Fruit fly (Drosophila melanogaster) whole organism, embryonic: Measurements from ENCODE around the gene kkv.

ENCODE experiments used
- B-H2 ChIP-seq: fragments of 200-800 bp; sonication (Bioruptor generic); optimal IDR thresholded peaks from 2 replicates; lab custom pipeline; 2018; ENCODE audit warnings: missing biosample characterization, mild to moderate bottlenecking, missing genetic modification characterization
- Bgb ChIP-seq: fragments of 200-800 bp; sonication (Bioruptor generic); IDR thresholded peaks from 2 replicates; pipeline ENCODE4 v1.3.6; 2022; ENCODE audit warnings: missing biosample characterization, missing genetic modification characterization; ENCODE audit not compliant: partially characterized antibody
- CG10147 ChIP-seq: fragments of 200-800 bp; sonication (Bioruptor generic); optimal IDR thresholded peaks from 2 replicates; lab custom pipeline; 2019; ENCODE audit warnings: missing biosample characterization, mild to moderate bottlenecking, missing genetic modification characterization, moderate library complexity
- CG10654 ChIP-seq: fragments of 200-800 bp; sonication (Bioruptor generic); optimal IDR thresholded peaks from 2 replicates; lab custom pipeline; 2016; ENCODE audit warnings: missing biosample characterization, missing genetic modification characterization
- CG11504 ChIP-seq: fragments of 200-800 bp; sonication (Bioruptor generic); optimal IDR thresholded peaks from 3 replicates; lab custom pipeline; 2019; ENCODE audit warnings: missing biosample characterization, mild to moderate bottlenecking, missing genetic modification characterization, moderate library complexity
- CG13624 ChIP-seq: fragments of 200-800 bp; sonication (Bioruptor generic); optimal IDR thresholded peaks from 2 replicates; lab custom pipeline; 2016; ENCODE audit warnings: missing biosample characterization, missing genetic modification characterization
- CG15696 ChIP-seq: fragments of 200-800 bp; sonication (Bioruptor generic); optimal IDR thresholded peaks from 2 replicates; lab custom pipeline; 2019; ENCODE audit warnings: missing biosample characterization, mild to moderate bottlenecking, missing genetic modification characterization, moderate library complexity
- CG17359 ChIP-seq: fragments of 200-800 bp; sonication (Bioruptor generic); optimal IDR thresholded peaks from 3 replicates; lab custom pipeline; 2018; ENCODE audit warnings: missing biosample characterization, mild to moderate bottlenecking, missing genetic modification characterization, moderate library complexity
- CG17361 ChIP-seq: fragments of 200-800 bp; sonication (Bioruptor generic); IDR thresholded peaks from 3 replicates; pipeline ENCODE4 v1.3.6; 2022; ENCODE audit warnings: missing biosample characterization, missing genetic modification characterization
- CG18262 ChIP-seq: fragments of 200-800 bp; optimal IDR thresholded peaks from 3 replicates; lab custom pipeline; 2019; ENCODE audit warnings: missing biosample characterization, mild to moderate bottlenecking, missing genetic modification characterization, moderate library complexity
- CG18599 ChIP-seq: fragments of 200-800 bp; sonication (Bioruptor generic); optimal IDR thresholded peaks from 3 replicates; lab custom pipeline; 2017; ENCODE audit warnings: missing biosample characterization, missing genetic modification characterization, mild to moderate bottlenecking, moderate library complexity, missing genetic modification reagents
- CG32532 ChIP-seq: fragments of 200-800 bp; sonication (Bioruptor generic); IDR thresholded peaks from 2 replicates; pipeline ENCODE4 v1.3.6; 2022; ENCODE audit warnings: missing biosample characterization, missing genetic modification characterization
- CG4360 ChIP-seq: fragments of 200-800 bp; sonication (Bioruptor generic); IDR thresholded peaks from 2 replicates; pipeline ENCODE4 v1.3.6; 2022; ENCODE audit warnings: missing biosample characterization, missing genetic modification characterization
- CG5180 ChIP-seq: fragments of 200-800 bp; sonication (Bioruptor generic); optimal IDR thresholded peaks from 3 replicates; lab custom pipeline; 2017; ENCODE audit warnings: missing biosample characterization, missing genetic modification characterization, mild to moderate bottlenecking, moderate library complexity, missing genetic modification reagents
- CG8089 ChIP-seq: fragments of 200-800 bp; sonication (Bioruptor generic); optimal IDR thresholded peaks from 3 replicates; lab custom pipeline; 2016; ENCODE audit warnings: missing biosample characterization, missing genetic modification characterization
- CG8924 ChIP-seq: fragments of 200-800 bp; optimal IDR thresholded peaks from 3 replicates; lab custom pipeline; 2019; ENCODE audit warnings: missing biosample characterization, mild to moderate bottlenecking, missing genetic modification characterization, moderate library complexity
- CG9215 ChIP-seq: fragments of 200-800 bp; sonication (Bioruptor generic); IDR thresholded peaks from 2 replicates; pipeline ENCODE4 v1.3.6; 2022; ENCODE audit warnings: missing biosample characterization, missing genetic modification characterization
- CG9437 ChIP-seq: fragments of 200-800 bp; sonication (Bioruptor generic); optimal IDR thresholded peaks from 2 replicates; lab custom pipeline; 2018; ENCODE audit warnings: missing biosample characterization, mild to moderate bottlenecking, missing genetic modification characterization
- CG9727 ChIP-seq: fragments of 200-800 bp; sonication (Bioruptor generic); optimal IDR thresholded peaks from 3 replicates; lab custom pipeline; 2017; ENCODE audit warnings: missing biosample characterization, mild to moderate bottlenecking, missing genetic modification characterization
- Chrac-16 ChIP-seq: fragments of 200-800 bp; sonication (Bioruptor generic); optimal IDR thresholded peaks from 3 replicates; lab custom pipeline; 2016; ENCODE audit warnings: missing biosample characterization, missing genetic modification characterization
- Fer3 ChIP-seq: fragments of 200-800 bp; sonication (Bioruptor generic); optimal IDR thresholded peaks from 2 replicates; lab custom pipeline; 2018; ENCODE audit warnings: missing biosample characterization, mild to moderate bottlenecking, missing genetic modification characterization, moderate library complexity
- HLH3B ChIP-seq: fragments of 200-800 bp; sonication (Bioruptor generic); IDR thresholded peaks from 2 replicates; pipeline ENCODE4 v1.3.6; 2022; ENCODE audit warnings: missing biosample characterization, missing genetic modification characterization
- HLH54F ChIP-seq: fragments of 200-800 bp; sonication (Bioruptor generic); optimal IDR thresholded peaks from 3 replicates; lab custom pipeline; 2016; ENCODE audit warnings: missing biosample characterization, missing genetic modification characterization
- Hmr ChIP-seq: fragments of 200-800 bp; sonication (Bioruptor generic); optimal IDR thresholded peaks from 3 replicates; lab custom pipeline; 2017; ENCODE audit warnings: mild to moderate bottlenecking, missing biosample characterization, missing genetic modification reagents, missing genetic modification characterization
- Hmx ChIP-seq: fragments of 200-800 bp; sonication (Bioruptor generic); optimal IDR thresholded peaks from 2 replicates; lab custom pipeline; 2016; ENCODE audit warnings: missing biosample characterization, missing genetic modification characterization
- Hr3 ChIP-seq: fragments of 200-800 bp; sonication (Bioruptor generic); optimal IDR thresholded peaks from 3 replicates; lab custom pipeline; 2016; ENCODE audit warnings: missing biosample characterization, missing genetic modification characterization
- Hr51 ChIP-seq, 2 experiments: fragments of 200-800 bp; sonication (Bioruptor generic); optimal IDR thresholded peaks; 2 replicates in 1 of 2; 3 replicates in 1 of 2; lab custom pipeline; 2016 to 2018; ENCODE audit warnings: missing biosample characterization in 2 of 2, missing genetic modification characterization in 2 of 2, mild to moderate bottlenecking in 1 of 2, moderate library complexity in 1 of 2
- Hsf ChIP-seq: fragments of 200-800 bp; sonication (Bioruptor generic); optimal IDR thresholded peaks from 3 replicates; lab custom pipeline; 2016; ENCODE audit warnings: missing biosample characterization, missing genetic modification characterization
- Pdp1 ChIP-seq, 2 experiments: fragments of 200-800 bp; sonication (Bioruptor generic); optimal IDR thresholded peaks; 3 replicates each; lab custom pipeline; 2016; ENCODE audit warnings: missing biosample characterization in 2 of 2, missing genetic modification characterization in 2 of 2, mild to moderate bottlenecking in 1 of 2, moderate library complexity in 1 of 2
- Ptx1 ChIP-seq: fragments of 200-800 bp; sonication (Bioruptor generic); IDR thresholded peaks from 2 replicates; pipeline ENCODE4 v1.3.6; 2022; ENCODE audit warnings: missing biosample characterization, missing genetic modification characterization
- Sin3A ChIP-seq: fragments of >200 bp; optimal IDR thresholded peaks from 2 replicates; lab custom pipeline; 2018
- Sox102F ChIP-seq: fragments of 200-800 bp; sonication (Bioruptor generic); optimal IDR thresholded peaks from 2 replicates; lab custom pipeline; 2018; ENCODE audit warnings: missing biosample characterization, mild to moderate bottlenecking, missing genetic modification characterization, moderate library complexity
- caup ChIP-seq: fragments of 200-800 bp; sonication (Bioruptor generic); optimal IDR thresholded peaks from 3 replicates; lab custom pipeline; 2017; ENCODE audit warnings: missing biosample characterization, mild to moderate bottlenecking, missing genetic modification characterization, moderate library complexity; ENCODE audit not compliant: severe bottlenecking
- ci ChIP-seq: fragments of 200-800 bp; sonication (Bioruptor generic); IDR thresholded peaks from 3 replicates; pipeline ENCODE4 v1.3.6; 2022; ENCODE audit warnings: missing biosample characterization, missing genetic modification characterization
- croc ChIP-seq: fragments of 200-800 bp; sonication (Bioruptor generic); conservative IDR thresholded peaks from 3 replicates; pipeline ENCODE4 v1.3.6; 2022; ENCODE audit warnings: missing biosample characterization, missing genetic modification characterization
- dysf ChIP-seq: fragments of 200-800 bp; sonication (Bioruptor generic); IDR thresholded peaks from 3 replicates; pipeline ENCODE4 v1.3.6; 2022; ENCODE audit warnings: missing biosample characterization, missing genetic modification characterization
- ind ChIP-seq: fragments of 200-800 bp; sonication (Bioruptor generic); optimal IDR thresholded peaks from 3 replicates; lab custom pipeline; 2016; ENCODE audit warnings: missing biosample characterization, missing genetic modification characterization
- lilli ChIP-seq: fragments of 200-800 bp; sonication (Bioruptor generic); optimal IDR thresholded peaks from 3 replicates; lab custom pipeline; 2016; ENCODE audit warnings: missing biosample characterization, missing genetic modification characterization
- pros ChIP-seq: fragments of 200-800 bp; sonication (Bioruptor generic); optimal IDR thresholded peaks from 3 replicates; lab custom pipeline; 2019; ENCODE audit warnings: missing biosample characterization, mild to moderate bottlenecking, missing genetic modification characterization, moderate library complexity
- ranshi ChIP-seq: fragments of 200-800 bp; sonication (Bioruptor generic); IDR thresholded peaks from 2 replicates; pipeline ENCODE4 v1.3.6; 2022; ENCODE audit warnings: missing biosample characterization, missing genetic modification characterization
- salm ChIP-seq: fragments of 200-800 bp; sonication (Bioruptor generic); optimal IDR thresholded peaks from 2 replicates; lab custom pipeline; 2018; ENCODE audit warnings: missing biosample characterization, mild to moderate bottlenecking, missing genetic modification characterization
- sens ChIP-seq: fragments of 200-800 bp; sonication (Bioruptor generic); peaks from one replicate; lab custom pipeline; 2016; ENCODE audit warnings: missing biosample characterization, missing genetic modification characterization
- sisA ChIP-seq: fragments of 200-800 bp; sonication (Bioruptor generic); IDR thresholded peaks from 2 replicates; pipeline ENCODE4 v1.3.6; 2022; ENCODE audit warnings: missing biosample characterization, missing genetic modification characterization
- sob ChIP-seq: fragments of 200-800 bp; sonication (Bioruptor generic); IDR thresholded peaks from 2 replicates; pipeline ENCODE4 v1.3.6; 2022; ENCODE audit warnings: missing biosample characterization, missing genetic modification characterization
- tap ChIP-seq: fragments of 200-800 bp; optimal IDR thresholded peaks from 3 replicates; lab custom pipeline; 2019; ENCODE audit warnings: missing biosample characterization, mild to moderate bottlenecking, missing genetic modification characterization, moderate library complexity
- tgo ChIP-seq: fragments of 200-800 bp; sonication (Bioruptor generic); IDR thresholded peaks from 3 replicates; pipeline ENCODE4 v1.3.6; 2022; ENCODE audit warnings: missing biosample characterization, missing genetic modification characterization
- tio ChIP-seq: fragments of 200-800 bp; sonication (Bioruptor generic); optimal IDR thresholded peaks from 2 replicates; lab custom pipeline; 2017; ENCODE audit warnings: missing biosample characterization, missing genetic modification characterization, inconsistent platforms
- toy ChIP-seq: fragments of 200-800 bp; sonication (Bioruptor generic); IDR thresholded peaks from 2 replicates; pipeline ENCODE4 v1.3.6; 2022; ENCODE audit warnings: missing biosample characterization, missing genetic modification characterization
- tx ChIP-seq: fragments of 200-800 bp; sonication (Bioruptor generic); optimal IDR thresholded peaks from 2 replicates; lab custom pipeline; 2016; ENCODE audit warnings: missing biosample characterization, missing genetic modification characterization
- unc-4 ChIP-seq: fragments of 200-800 bp; sonication (Bioruptor generic); IDR thresholded peaks from 2 replicates; pipeline ENCODE4 v1.3.6; 2022; ENCODE audit warnings: missing biosample characterization, missing genetic modification characterization; ENCODE audit not compliant: partially characterized antibody
- zfh1 ChIP-seq: fragments of 200-800 bp; sonication (Bioruptor generic); IDR thresholded peaks from 3 replicates; pipeline ENCODE4 v1.3.6; 2022; ENCODE audit warnings: missing biosample characterization, missing genetic modification characterization

The kkv gene

dm6 chr3R:5412987-5413386 lies 20.3 kb upstream of the kkv start:
- TF ChIP-seq CG5180 (GFP tag; lab: Kevin White, UChicago) (peak; percentile 12), CG18599 (GFP tag; lab: Kevin White, UChicago) (peak; percentile 72), croc (GFP tag; lab: Robert Waterston, UW) (no peak), CG32532 (0 out of 2 replicates have a peak, but pooled peaks have one; percentile 24), pros (GFP tag; lab: Kevin White, UChicago) (no peak), CG10147 (peak; percentile 37), tgo (GFP tag; lab: Robert Waterston, UW) (peak; percentile 30; the same call in 1 of the 3 replicates), zfh1 (GFP tag; lab: Robert Waterston, UW) (no peak), caup (GFP tag; lab: Kevin White, UChicago) (peak; percentile 31), B-H2 (GFP tag; lab: Kevin White, UChicago) (no peak), Hmr (GFP tag; lab: Kevin White, UChicago) (peak; percentile 70), toy (GFP tag; lab: Robert Waterston, UW) (no peak), ci (GFP tag; lab: Robert Waterston, UW) (no peak), Chrac-16 (GFP tag; lab: Kevin White, UChicago) (peak; percentile 27), CG10654 (GFP tag; lab: Kevin White, UChicago) (peak; percentile 15), Ptx1 (no peak), CG18262 (tag; lab: Kevin White, UChicago) (no peak), salm (tag; lab: Kevin White, UChicago) (no peak), Sin3A (lab: Kevin White, UChicago) (no peak), CG15696 (tag; lab: Kevin White, UChicago) (peak; percentile 16), ind (peak; percentile 23), sens (GFP tag; lab: Kevin White, UChicago) (peak; percentile 87), lilli (GFP tag; lab: Kevin White, UChicago) (peak; percentile 23), CG4360 (GFP tag; lab: Robert Waterston, UW) (no peak), Hmx (GFP tag; lab: Kevin White, UChicago) (no peak), CG17359 (peak; percentile 42), Pdp1 (GFP tag; optimal IDR thresholded peaks at IDR 0.05; lab: Kevin White, UChicago) (no peak), CG9437 (peak; percentile 26), tio (peak; percentile 35), Hr51 (GFP tag; optimal IDR thresholded peaks at IDR 0.05; lab: Kevin White, UChicago) (peak in 1 of 2 experiments; percentile 71), tx (GFP tag; lab: Kevin White, UChicago) (no peak), tap (tag; lab: Kevin White, UChicago) (peak; percentile 19), CG9727 (GFP tag; lab: Kevin White, UChicago) (peak; percentile 74), Sox102F (peak; percentile 54), unc-4 (GFP tag; lab: Robert Waterston, UW) (no peak), sob (peak; percentile 24; the same call in 1 of the 2 replicates), CG13624 (GFP tag; lab: Kevin White, UChicago) (no peak), CG9215 (GFP tag; lab: Robert Waterston, UW) (no peak), Bgb (GFP tag; lab: Robert Waterston, UW) (no peak), CG17361 (peak; percentile 69; the same call in 1 of the 3 replicates), CG8089 (no peak), Hsf (peak; percentile 52), HLH3B (GFP tag; lab: Robert Waterston, UW) (peak; percentile 23; the same call in 1 of the 2 replicates), Hr3 (GFP tag; lab: Kevin White, UChicago) (peak; percentile 20), dysf (0 out of 3 replicates have a peak, but pooled peaks have one; percentile 27), Fer3 (peak; percentile 45), ranshi (GFP tag; lab: Robert Waterston, UW) (peak; percentile 10; the same call in 1 of the 2 replicates), CG11504 (tag; lab: Kevin White, UChicago) (peak; percentile 74), HLH54F (GFP tag; lab: Kevin White, UChicago) (peak; percentile 26), CG8924 (tag; lab: Kevin White, UChicago) (peak; percentile 47), sisA (GFP tag; lab: Robert Waterston, UW) (peak; percentile 11; the same call in 1 of the 2 replicates)
